Worm (Caenorhabditis elegans) whole organism, late embryonic: ENCODE data around the gene tmem-132.

Experiments used
- C38D4.7 ChIP-seq: fragments of 200-800 bp; sonication (Bioruptor generic); optimal IDR thresholded peaks from 2 replicates; lab custom pipeline; 2018; ENCODE audit warnings: mild to moderate bottlenecking, missing genetic modification characterization, moderate library complexity, missing compliant biosample characterization
- F13H6.1 ChIP-seq: sonication (generic microtip); optimal IDR thresholded peaks from 2 replicates; lab custom pipeline; 2016; ENCODE audit warnings: missing genetic modification characterization, missing compliant biosample characterization
- K02D7.2 ChIP-seq: sonication (generic microtip); optimal IDR thresholded peaks from 2 replicates; lab custom pipeline; 2017; ENCODE audit warnings: mild to moderate bottlenecking, missing genetic modification characterization, missing compliant biosample characterization
- K09A11.1 ChIP-seq: sonication (generic microtip); optimal IDR thresholded peaks from 2 replicates; lab custom pipeline; 2017; ENCODE audit warnings: antibody characterized with exemption, mild to moderate bottlenecking, missing genetic modification characterization, missing compliant biosample characterization; ENCODE audit not compliant: insufficient read depth
- T23F11.4 ChIP-seq: fragments of 200-800 bp; sonication (Bioruptor generic); optimal IDR thresholded peaks from 2 replicates; lab custom pipeline; 2018; ENCODE audit warnings: mild to moderate bottlenecking, missing genetic modification characterization, missing compliant biosample characterization
- ahr-1 ChIP-seq: sonication (generic microtip); optimal IDR thresholded peaks from 2 replicates; lab custom pipeline; 2016; ENCODE audit warnings: missing genetic modification characterization, missing compliant biosample characterization
- ama-1 ChIP-seq: fragments of 150-350 bp; optimal IDR thresholded peaks from 2 replicates; lab custom pipeline; 2014
- ceh-14 ChIP-seq: sonication (generic microtip); optimal IDR thresholded peaks from 2 replicates; lab custom pipeline; 2016; ENCODE audit warnings: missing genotype, missing genetic modification characterization, missing compliant biosample characterization
- ceh-22 ChIP-seq: sonication (generic microtip); optimal IDR thresholded peaks from 2 replicates; lab custom pipeline; 2017; ENCODE audit warnings: missing biosample characterization, missing genetic modification characterization
- ceh-24 ChIP-seq: sonication (generic microtip); optimal IDR thresholded peaks from 2 replicates; lab custom pipeline; 2016; ENCODE audit warnings: mild to moderate bottlenecking, missing genetic modification characterization, missing compliant biosample characterization
- ceh-30 ChIP-seq: fragments of 150-350 bp; optimal IDR thresholded peaks from 2 replicates; lab custom pipeline; 2014; ENCODE audit warnings: missing biosample characterization, missing genetic modification characterization
- ceh-34 ChIP-seq: sonication (generic microtip); optimal IDR thresholded peaks from 2 replicates; lab custom pipeline; 2016; ENCODE audit warnings: mild to moderate bottlenecking, missing genetic modification characterization, missing compliant biosample characterization
- ceh-6 ChIP-seq: fragments of 200-800 bp; sonication (Bioruptor generic); optimal IDR thresholded peaks from 2 replicates; lab custom pipeline; 2018; ENCODE audit warnings: mild to moderate bottlenecking, missing genetic modification characterization, missing compliant biosample characterization
- ceh-9 ChIP-seq: sonication (generic microtip); optimal IDR thresholded peaks from 2 replicates; lab custom pipeline; 2016; ENCODE audit warnings: mild to moderate bottlenecking, missing genetic modification characterization, inconsistent platforms, missing compliant biosample characterization
- dmd-4 ChIP-seq: sonication (generic microtip); optimal IDR thresholded peaks from 2 replicates; lab custom pipeline; 2016; ENCODE audit warnings: borderline replicate concordance, missing genetic modification characterization, missing compliant biosample characterization
- dve-1 ChIP-seq: sonication (generic microtip); optimal IDR thresholded peaks from 2 replicates; lab custom pipeline; 2017; ENCODE audit warnings: antibody characterized with exemption, mild to moderate bottlenecking, missing genetic modification characterization, missing compliant biosample characterization
- elt-2 ChIP-seq: sonication (generic microtip); optimal IDR thresholded peaks from 2 replicates; lab custom pipeline; 2016; ENCODE audit warnings: missing genetic modification reagents, missing genetic modification characterization, missing compliant biosample characterization
- elt-4 ChIP-seq: sonication (generic microtip); optimal IDR thresholded peaks from 2 replicates; lab custom pipeline; 2016; ENCODE audit warnings: missing genetic modification characterization, missing compliant biosample characterization
- eyg-1 ChIP-seq: sonication (generic microtip); optimal IDR thresholded peaks from 2 replicates; lab custom pipeline; 2016; ENCODE audit warnings: missing genotype, missing genetic modification characterization, missing compliant biosample characterization
- fax-1 ChIP-seq: sonication (generic microtip); optimal IDR thresholded peaks from 2 replicates; lab custom pipeline; 2016; ENCODE audit warnings: missing genotype, missing genetic modification characterization, missing compliant biosample characterization
- hlh-15 ChIP-seq: sonication (generic microtip); optimal IDR thresholded peaks from 2 replicates; lab custom pipeline; 2016; ENCODE audit warnings: missing genetic modification characterization, missing compliant biosample characterization
- lim-6 ChIP-seq: sonication (generic microtip); optimal IDR thresholded peaks from 2 replicates; lab custom pipeline; 2016; ENCODE audit warnings: missing genetic modification characterization, missing compliant biosample characterization
- mec-3 ChIP-seq: sonication (generic microtip); optimal IDR thresholded peaks from 2 replicates; lab custom pipeline; 2016; ENCODE audit warnings: borderline replicate concordance, missing genetic modification characterization, missing compliant biosample characterization
- nfya-1 ChIP-seq: sonication (generic microtip); optimal IDR thresholded peaks from 2 replicates; lab custom pipeline; 2017; ENCODE audit warnings: missing genetic modification characterization, mild to moderate bottlenecking, missing compliant biosample characterization, antibody characterized with exemption, moderate library complexity
- odd-2 ChIP-seq: sonication (generic microtip); optimal IDR thresholded peaks from 2 replicates; lab custom pipeline; 2017; ENCODE audit warnings: antibody characterized with exemption, mild to moderate bottlenecking, missing genetic modification characterization, missing compliant biosample characterization
- pat-9 ChIP-seq: fragments of 200-800 bp; sonication (Bioruptor generic); optimal IDR thresholded peaks from 2 replicates; lab custom pipeline; 2018; ENCODE audit warnings: mild to moderate bottlenecking, missing genetic modification characterization, moderate library complexity, missing compliant biosample characterization
- pax-1 ChIP-seq: fragments of 150-350 bp; optimal IDR thresholded peaks from 2 replicates; lab custom pipeline; 2014; ENCODE audit warnings: missing biosample characterization, missing genetic modification characterization
- pha-4 ChIP-seq: fragments of 150-350 bp; optimal IDR thresholded peaks from 2 replicates; lab custom pipeline; 2018; ENCODE audit warnings: missing biosample characterization, missing genetic modification reagents, missing genetic modification characterization
- pqm-1 ChIP-seq: sonication (generic microtip); optimal IDR thresholded peaks from 2 replicates; lab custom pipeline; 2016; ENCODE audit warnings: missing genetic modification characterization, missing compliant biosample characterization
- pros-1 ChIP-seq: fragments of 150-350 bp; optimal IDR thresholded peaks from 2 replicates; lab custom pipeline; 2014; ENCODE audit warnings: missing biosample characterization, missing genetic modification reagents, missing genetic modification characterization
- sdc-2 ChIP-seq: sonication (generic microtip); optimal IDR thresholded peaks from 2 replicates; lab custom pipeline; 2016; ENCODE audit warnings: missing genotype, missing genetic modification characterization, missing compliant biosample characterization
- sox-4 ChIP-seq: sonication (generic microtip); optimal IDR thresholded peaks from 2 replicates; lab custom pipeline; 2017; ENCODE audit warnings: mild to moderate bottlenecking, missing genetic modification characterization, inconsistent platforms, missing compliant biosample characterization
- tbx-7 ChIP-seq: sonication (generic microtip); optimal IDR thresholded peaks from 2 replicates; lab custom pipeline; 2016; ENCODE audit warnings: missing genotype, missing genetic modification characterization, missing compliant biosample characterization
- ttx-3 ChIP-seq: sonication (generic microtip); optimal IDR thresholded peaks from 2 replicates; lab custom pipeline; 2016; ENCODE audit warnings: missing genetic modification reagents, missing genetic modification characterization, missing compliant biosample characterization
- unc-3 ChIP-seq, 2 experiments: fragments of 200-800 bp in 1 of 2; sonication (Bioruptor generic) in 1 of 2; sonication (generic microtip) in 1 of 2; conservative IDR thresholded peaks in 1 of 2; optimal IDR thresholded peaks in 1 of 2; 2 replicates each; pipeline versions ENCODE4 v1.3.6 to Lab custom; 2016 to 2022; ENCODE audit warnings: missing compliant biosample characterization in 2 of 2, missing genetic modification characterization in 2 of 2, missing genetic modification reagents in 1 of 2
- unc-42 ChIP-seq: sonication (generic microtip); optimal IDR thresholded peaks from 2 replicates; lab custom pipeline; 2016; ENCODE audit warnings: missing genotype, missing genetic modification characterization, missing compliant biosample characterization
- ztf-16 ChIP-seq: sonication (generic microtip); optimal IDR thresholded peaks from 2 replicates; lab custom pipeline; 2017; ENCODE audit warnings: missing genetic modification characterization, missing compliant biosample characterization

The tmem-132 gene

ce11 chrIII:2756260-2756659 lies 39.8 kb upstream of the tmem-132 start, which contains the start of gene gldi-9:
gldi-9 (minus strand) TSS chrIII:2756360.
- TF ChIP-seq pqm-1 (tag; lab: Kevin White, UChicago): no peak
- no peak for TF ChIP-seq hlh-15 (tag; lab: Kevin White, UChicago)
- no peak for TF ChIP-seq eyg-1 (tag; lab: Kevin White, UChicago)
- TF ChIP-seq F13H6.1: no peak
- no peak for TF ChIP-seq ceh-6 (GFP tag; lab: Kevin White, UChicago)

ce11 chrIII:2746553-2746952 lies 30.1 kb upstream of the tmem-132 start, which contains the start of gene Y71H2AM.14:
Y71H2AM.14 (minus strand) TSS chrIII:2746653.
- no peak for TF ChIP-seq ttx-3
- TF ChIP-seq sox-4: no peak
- no peak for TF ChIP-seq F13H6.1
- no peak for TF ChIP-seq sdc-2
- TF ChIP-seq unc-3 (GFP tag; conservative IDR thresholded peaks at IDR 0.05; lab: Robert Waterston, UW): no peak
- no peak for TF ChIP-seq unc-3 (tag; optimal IDR thresholded peaks at IDR 0.05; lab: Kevin White, UChicago)
- TF ChIP-seq ceh-14 (tag; lab: Kevin White, UChicago): no peak
- TF ChIP-seq ceh-22 (tag; lab: Kevin White, UChicago): no peak
- no peak for TF ChIP-seq ceh-30 (tag; lab: Kevin White, UChicago)
- TF ChIP-seq lim-6 (tag; lab: Kevin White, UChicago): no peak
- TF ChIP-seq ahr-1: no peak
- no peak for TF ChIP-seq odd-2
- TF ChIP-seq unc-42 (tag; lab: Kevin White, UChicago): no peak
- no peak for TF ChIP-seq dmd-4 (tag; lab: Kevin White, UChicago)
- no peak for TF ChIP-seq dve-1 (tag; lab: Kevin White, UChicago)
- TF ChIP-seq ama-1 (lab: Kevin White, UChicago): no peak
- TF ChIP-seq nfya-1 (tag; lab: Kevin White, UChicago): no peak
- no peak for TF ChIP-seq fax-1 (tag; lab: Kevin White, UChicago)
- TF ChIP-seq K09A11.1 (tag; lab: Kevin White, UChicago): no peak
- no peak for TF ChIP-seq ceh-6 (GFP tag; lab: Kevin White, UChicago)

ce11 chrIII:2739469-2739868 lies 23.1 kb upstream of the tmem-132 start, which contains the start of gene cest-25:
cest-25 (minus strand) TSS chrIII:2739531.
- TF ChIP-seq tbx-7 (tag; lab: Kevin White, UChicago): no peak
- TF ChIP-seq ttx-3: no peak
- no peak for TF ChIP-seq ceh-24 (tag; lab: Kevin White, UChicago)
- TF ChIP-seq elt-2 (tag; lab: Kevin White, UChicago): peak; percentile 56
- TF ChIP-seq, all 69 proteins: peak for 1

ce11 chrIII:2733606-2734183 lies 17.3 kb upstream of the tmem-132 start, which contains the start of gene Y71H2AM.12:
Y71H2AM.12 (minus strand) TSS chrIII:2734091.
- TF ChIP-seq K02D7.2 (tag; lab: Kevin White, UChicago) (no peak), C38D4.7 (GFP tag; lab: Kevin White, UChicago) (no peak), pqm-1 (tag; lab: Kevin White, UChicago) (no peak), elt-4 (tag; lab: Kevin White, UChicago) (no peak), ceh-9 (no peak)
- TF ChIP-seq, all 69 proteins: peak for 0

ce11 chrIII:2725221-2726203 lies 9.1 kb upstream of the tmem-132 start, which contains the start of gene cosa-1:
cosa-1 (plus strand) TSS chrIII:2726116.
- no peak for TF ChIP-seq mec-3
- TF ChIP-seq ztf-16 (tag; lab: Kevin White, UChicago): no peak
- no peak for TF ChIP-seq eyg-1 (tag; lab: Kevin White, UChicago)
- no peak for TF ChIP-seq pros-1 (tag; lab: Kevin White, UChicago)
- no peak for TF ChIP-seq elt-2 (tag; lab: Kevin White, UChicago)
- TF ChIP-seq pha-4: no peak
- no peak for TF ChIP-seq pax-1 (tag; lab: Kevin White, UChicago)
- TF ChIP-seq ceh-34: no peak
- no peak for TF ChIP-seq T23F11.4
- no peak for TF ChIP-seq F13H6.1
- no peak for TF ChIP-seq pat-9 (tag; lab: Kevin White, UChicago)
